Worm (Caenorhabditis elegans) whole organism, L3 larva: ENCODE measurements around the gene srg-5.

Source experiments
- ZK546.5 ChIP-seq: sonication (generic microtip); optimal IDR thresholded peaks from 2 replicates; lab custom pipeline; 2017; ENCODE audit warnings: missing biosample characterization, missing genetic modification characterization
- hmg-11 ChIP-seq: sonication (generic microtip); optimal IDR thresholded peaks from 2 replicates; lab custom pipeline; 2016; ENCODE audit warnings: missing genetic modification characterization, missing compliant biosample characterization
- lin-15B ChIP-seq: fragments of 150-350 bp; optimal IDR thresholded peaks from 2 replicates; lab custom pipeline; 2014; ENCODE audit warnings: missing biosample characterization, missing genetic modification characterization
- nhr-11 ChIP-seq: fragments of 150-350 bp; optimal IDR thresholded peaks from 2 replicates; lab custom pipeline; 2014; ENCODE audit warnings: missing biosample characterization, missing genetic modification characterization
- nhr-43 ChIP-seq: sonication (generic microtip); optimal IDR thresholded peaks from 2 replicates; lab custom pipeline; 2016; ENCODE audit warnings: mild to moderate bottlenecking, missing genetic modification characterization, missing compliant biosample characterization; ENCODE audit not compliant: poor library complexity, severe bottlenecking
- pqm-1 ChIP-seq: fragments of 150-350 bp; optimal IDR thresholded peaks from 2 replicates; lab custom pipeline; 2017; ENCODE audit warnings: missing biosample characterization, missing genetic modification characterization, inconsistent platforms

The srg-5 gene

DNA sequence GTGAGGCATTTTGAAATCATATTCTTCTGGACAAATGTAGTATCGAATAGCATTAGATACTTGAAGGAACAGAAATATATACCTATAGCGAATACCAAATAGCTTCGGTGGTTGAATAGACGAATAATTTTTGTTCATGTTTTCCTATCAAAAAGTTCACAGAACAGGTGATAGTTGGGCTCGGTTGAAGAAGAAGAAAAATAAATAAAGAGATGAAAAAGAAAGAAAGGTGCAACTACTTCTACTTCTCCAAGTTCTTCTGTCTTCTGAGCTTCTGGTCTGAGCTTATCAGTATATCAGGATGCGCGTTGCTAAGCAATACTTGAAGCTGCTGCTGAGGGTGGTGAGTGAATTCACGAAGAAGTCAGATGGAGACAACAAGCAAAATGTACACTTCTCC lies 50.4 kb downstream of the srg-5 start, which contains the start of gene C23G10.10:
C23G10.10 (minus strand) TSS at position 101 of the 400 bp plus-strand sequence.
- TF ChIP-seq hmg-11 (tag; lab: Kevin White, UChicago) (no peak), lin-15B (tag; lab: Kevin White, UChicago) (no peak), ZK546.5 (tag; lab: Kevin White, UChicago) (no peak), nhr-43 (tag; lab: Kevin White, UChicago) (no peak), nhr-11 (tag; lab: Kevin White, UChicago) (no peak), pqm-1 (tag; lab: Kevin White, UChicago) (no peak)
- TF ChIP-seq, all 47 proteins: peak for 0
